Worm (Caenorhabditis elegans): ENCODE data around the gene C06G4.4.

C06G4.4 gene

DNA sequence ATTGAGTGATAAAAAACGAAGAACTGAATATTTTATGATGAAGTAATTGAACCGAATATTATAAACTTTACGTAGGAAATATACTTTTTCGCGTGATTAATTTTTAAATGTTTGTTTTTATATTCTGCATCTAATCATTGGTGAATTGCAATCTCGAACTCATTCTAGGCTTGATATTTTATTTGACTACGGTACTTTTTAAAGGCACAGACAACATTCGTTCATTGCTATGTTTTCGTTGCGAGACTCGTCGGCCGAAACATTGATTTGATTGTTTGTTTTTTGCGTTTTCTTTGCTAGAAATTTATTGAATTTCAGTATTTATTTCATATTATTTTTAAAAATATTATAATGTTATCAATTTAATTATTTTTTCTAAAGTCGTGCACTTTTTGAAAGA is at the start of gene C06G4.4:
Gene C06G4.4 (minus strand): TSS at position 36 of the 400 bp plus-strand sequence.
- TF ChIP-seq ztf-23 (GFP tag; IDR thresholded peaks at IDR 0.05) (no peak), tab-1 (GFP tag; IDR thresholded peaks at IDR 0.05) (no peak), klf-2 (GFP tag; conservative IDR thresholded peaks at IDR 0.05) (no peak), ztf-29 (GFP tag; IDR thresholded peaks at IDR 0.05) (no peak), med-1 (GFP tag; optimal IDR thresholded peaks at IDR 0.05; ENCODE audit: insufficient read depth) (no peak), ref-1 (GFP tag; conservative IDR thresholded peaks at IDR 0.05) (no peak), flt-1 (GFP tag; IDR thresholded peaks at IDR 0.05) (no peak), cog-1 (tag; optimal IDR thresholded peaks at IDR 0.05) (no peak), T22C8.4 (GFP tag; IDR thresholded peaks at IDR 0.05) (no peak)

DNA sequence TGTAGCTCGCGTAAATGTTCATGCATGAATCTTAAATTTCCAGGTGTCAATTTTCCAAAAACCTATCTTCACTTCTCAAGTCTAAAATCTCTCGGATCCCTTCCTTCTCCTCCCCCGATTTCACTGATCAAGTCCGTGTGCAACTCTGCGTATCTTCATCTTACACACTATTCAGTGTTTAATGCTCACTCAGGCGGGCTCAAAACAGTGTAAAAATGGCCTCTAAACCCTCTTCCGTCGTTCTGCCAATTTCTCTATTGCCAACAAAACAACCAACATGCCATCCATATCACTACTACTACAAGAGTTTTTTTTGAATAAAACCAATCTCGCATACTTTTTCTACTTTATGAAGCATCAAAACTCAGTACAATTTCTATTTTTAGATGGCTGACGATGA is 44.5 kb upstream of the C06G4.4 start, which contains the start of gene F44B9.2:
Gene F44B9.2 (plus strand): TSS at position 387 of the 400 bp plus-strand sequence.
- TF ChIP-seq ref-1 (GFP tag; conservative IDR thresholded peaks at IDR 0.05) (no peak), ztf-29 (GFP tag; IDR thresholded peaks at IDR 0.05) (no peak), flt-1 (GFP tag; IDR thresholded peaks at IDR 0.05) (no peak), tab-1 (GFP tag; IDR thresholded peaks at IDR 0.05) (no peak), cog-1 (tag; optimal IDR thresholded peaks at IDR 0.05) (no peak), ztf-23 (GFP tag; IDR thresholded peaks at IDR 0.05) (no peak), klf-2 (GFP tag; conservative IDR thresholded peaks at IDR 0.05) (no peak), T22C8.4 (GFP tag; IDR thresholded peaks at IDR 0.05) (no peak), med-1 (GFP tag; optimal IDR thresholded peaks at IDR 0.05; ENCODE audit: insufficient read depth) (no peak)

DNA sequence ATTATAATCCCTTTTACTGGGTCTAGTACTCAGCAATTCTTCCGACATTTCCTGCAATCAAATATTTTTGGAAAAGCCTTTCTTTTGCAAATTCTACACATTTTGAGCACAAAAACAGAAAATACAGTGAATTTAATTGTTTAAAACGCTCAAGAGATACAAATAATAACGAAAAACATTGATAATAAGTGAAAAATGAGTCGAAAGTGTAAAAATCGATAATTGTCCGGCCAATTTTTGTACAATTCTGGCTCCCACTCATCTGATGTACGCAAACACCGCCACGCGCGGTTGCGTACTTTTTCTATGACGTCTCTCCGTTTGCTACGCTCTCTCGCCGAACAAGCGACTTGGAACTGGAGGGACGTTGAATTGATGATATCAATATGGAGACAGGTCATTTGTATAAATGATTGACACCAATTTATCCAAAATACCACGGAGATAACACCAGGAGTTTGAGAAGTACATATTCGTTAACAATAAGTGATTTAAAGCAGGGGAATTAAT is 43.3 kb upstream of the C06G4.4 start, which contains the start of gene lin-36:
Gene lin-36 (minus strand): TSS at position 51 of the 510 bp plus-strand sequence.
- TF ChIP-seq cog-1 (tag; optimal IDR thresholded peaks at IDR 0.05) (peak; percentile 84), ref-1 (GFP tag; conservative IDR thresholded peaks at IDR 0.05) (no peak), ztf-23 (GFP tag; IDR thresholded peaks at IDR 0.05) (peak; percentile 53; the same call in 1 of the 2 replicates), flt-1 (GFP tag; IDR thresholded peaks at IDR 0.05) (peak; percentile 48; the same call in 1 of the 2 replicates), T22C8.4 (GFP tag; IDR thresholded peaks at IDR 0.05) (peak; percentile 90), tab-1 (GFP tag; IDR thresholded peaks at IDR 0.05) (no peak), ztf-29 (GFP tag; IDR thresholded peaks at IDR 0.05) (no peak), klf-2 (GFP tag; conservative IDR thresholded peaks at IDR 0.05) (no peak), med-1 (GFP tag; optimal IDR thresholded peaks at IDR 0.05; ENCODE audit: insufficient read depth) (no peak)

DNA sequence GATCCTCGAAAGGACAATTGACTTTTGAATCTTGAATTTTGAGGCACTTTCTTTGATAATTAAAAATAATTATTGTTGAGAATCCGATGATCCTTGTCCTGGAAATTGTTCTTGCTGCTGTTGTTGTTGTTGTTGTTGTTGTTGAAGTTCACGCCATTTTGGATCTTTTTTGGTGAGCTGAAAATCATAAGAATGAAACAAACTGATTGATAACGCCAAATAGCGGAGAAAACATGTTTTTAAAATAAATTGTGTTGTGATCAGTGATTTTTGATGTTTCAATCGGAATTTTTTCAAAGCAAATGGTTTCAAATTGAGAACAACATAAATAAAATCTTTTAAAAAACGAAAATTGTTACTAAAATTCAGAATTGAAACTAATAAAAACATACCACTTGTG is 39.4 kb upstream of the C06G4.4 start:
- TF ChIP-seq tab-1 (GFP tag; IDR thresholded peaks at IDR 0.05) (no peak), klf-2 (GFP tag; conservative IDR thresholded peaks at IDR 0.05) (no peak), med-1 (GFP tag; optimal IDR thresholded peaks at IDR 0.05; ENCODE audit: insufficient read depth) (no peak), flt-1 (GFP tag; IDR thresholded peaks at IDR 0.05) (no peak), T22C8.4 (GFP tag; IDR thresholded peaks at IDR 0.05) (no peak), ztf-23 (GFP tag; IDR thresholded peaks at IDR 0.05) (no peak), ref-1 (GFP tag; conservative IDR thresholded peaks at IDR 0.05) (no peak), cog-1 (tag; optimal IDR thresholded peaks at IDR 0.05) (no peak), ztf-29 (GFP tag; IDR thresholded peaks at IDR 0.05) (no peak)

DNA sequence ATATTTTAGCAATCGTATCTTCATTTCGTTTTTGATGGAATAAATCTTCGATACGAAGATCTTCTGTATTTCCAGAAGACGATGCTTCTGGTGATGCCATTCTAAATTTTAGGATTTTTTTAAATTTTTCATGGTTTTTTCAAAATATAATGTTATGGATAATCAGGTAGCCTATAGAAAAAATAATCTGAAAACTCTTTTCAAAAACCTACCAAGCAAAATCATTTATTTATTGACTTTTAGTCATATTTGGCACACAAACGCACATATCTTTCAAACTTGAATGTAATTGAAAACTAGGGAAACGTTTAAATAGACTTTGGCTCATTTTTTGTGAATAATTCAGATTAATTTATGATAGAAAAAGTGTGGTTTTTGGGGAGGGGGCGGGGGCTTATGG is 38.8 kb upstream of the C06G4.4 start, which contains the start of gene F44B9.5:
Gene F44B9.5 (minus strand): TSS at position 101 of the 400 bp plus-strand sequence.
- TF ChIP-seq ref-1 (GFP tag; conservative IDR thresholded peaks at IDR 0.05) = no peak
- TF ChIP-seq ztf-23 (GFP tag; IDR thresholded peaks at IDR 0.05) = no peak
- TF ChIP-seq cog-1 (tag; optimal IDR thresholded peaks at IDR 0.05) = no peak
- TF ChIP-seq klf-2 (GFP tag; conservative IDR thresholded peaks at IDR 0.05) = no peak
- no peak for TF ChIP-seq ztf-29 (GFP tag; IDR thresholded peaks at IDR 0.05)
- no peak for TF ChIP-seq tab-1 (GFP tag; IDR thresholded peaks at IDR 0.05)
- TF ChIP-seq T22C8.4 (GFP tag; IDR thresholded peaks at IDR 0.05) = no peak
- no peak for TF ChIP-seq med-1 (GFP tag; optimal IDR thresholded peaks at IDR 0.05; ENCODE audit: insufficient read depth)
- no peak for TF ChIP-seq flt-1 (GFP tag; IDR thresholded peaks at IDR 0.05)

DNA sequence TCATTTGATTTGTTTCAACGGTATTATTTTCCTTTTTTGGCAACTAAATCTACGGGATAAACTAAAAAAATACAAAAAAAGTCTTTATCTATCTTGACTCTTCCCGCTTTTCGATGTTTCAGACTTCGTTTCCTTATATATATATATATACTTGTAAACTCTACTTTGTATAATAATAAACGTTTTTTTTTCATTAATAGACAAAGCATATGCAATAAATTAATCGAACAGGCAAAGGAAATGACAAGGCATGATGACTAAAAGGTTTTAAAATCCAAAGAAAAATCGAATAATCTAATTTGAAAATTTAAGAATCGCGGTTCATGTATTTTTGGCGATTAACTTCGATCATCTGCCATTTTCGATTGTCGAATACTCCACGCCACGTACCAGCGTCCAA is 36.0 kb upstream of the C06G4.4 start:
- TF ChIP-seq klf-2 (GFP tag; conservative IDR thresholded peaks at IDR 0.05) (no peak), flt-1 (GFP tag; IDR thresholded peaks at IDR 0.05) (no peak), med-1 (GFP tag; optimal IDR thresholded peaks at IDR 0.05; ENCODE audit: insufficient read depth) (no peak), ztf-29 (GFP tag; IDR thresholded peaks at IDR 0.05) (no peak), ref-1 (GFP tag; conservative IDR thresholded peaks at IDR 0.05) (no peak), tab-1 (GFP tag; IDR thresholded peaks at IDR 0.05) (no peak), cog-1 (tag; optimal IDR thresholded peaks at IDR 0.05) (no peak), T22C8.4 (GFP tag; IDR thresholded peaks at IDR 0.05) (no peak), ztf-23 (GFP tag; IDR thresholded peaks at IDR 0.05) (no peak)

DNA sequence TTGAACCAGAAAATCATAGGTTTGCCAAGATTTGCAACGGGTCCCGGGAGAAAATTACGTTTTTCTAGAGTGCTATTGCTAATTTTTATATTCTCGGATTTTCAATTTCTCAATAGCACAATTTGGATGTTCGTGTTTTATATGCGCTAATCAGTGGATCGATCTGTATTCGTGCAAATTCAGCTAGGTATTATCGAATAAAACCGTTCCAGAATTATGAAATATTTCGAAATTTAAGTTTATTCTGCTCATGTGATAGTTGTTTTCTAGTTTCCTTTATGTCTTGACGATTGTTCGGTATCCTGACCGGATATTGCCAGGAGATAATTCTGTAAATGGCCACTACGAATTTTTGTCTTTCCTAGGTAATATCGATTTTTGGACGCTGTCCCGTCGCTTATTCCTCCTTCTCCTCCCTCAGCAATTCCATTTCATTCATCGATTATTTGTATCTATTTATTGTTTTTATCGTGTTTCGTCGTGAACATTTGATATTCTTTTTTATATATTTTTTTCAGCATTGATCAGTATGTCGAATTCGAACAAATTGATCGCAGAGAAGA is 32.7 kb upstream of the C06G4.4 start, which contains the start of gene cit-1.2:
Gene cit-1.2 (plus strand): TSS at position 513 of the 563 bp plus-strand sequence.
- no peak for TF ChIP-seq med-1 (GFP tag; optimal IDR thresholded peaks at IDR 0.05; ENCODE audit: insufficient read depth)
- no peak for TF ChIP-seq ztf-23 (GFP tag; IDR thresholded peaks at IDR 0.05)
- TF ChIP-seq flt-1 (GFP tag; IDR thresholded peaks at IDR 0.05) = no peak
- no peak for TF ChIP-seq T22C8.4 (GFP tag; IDR thresholded peaks at IDR 0.05)
- no peak for TF ChIP-seq cog-1 (tag; optimal IDR thresholded peaks at IDR 0.05)
- TF ChIP-seq tab-1 (GFP tag; IDR thresholded peaks at IDR 0.05) = no peak

DNA sequence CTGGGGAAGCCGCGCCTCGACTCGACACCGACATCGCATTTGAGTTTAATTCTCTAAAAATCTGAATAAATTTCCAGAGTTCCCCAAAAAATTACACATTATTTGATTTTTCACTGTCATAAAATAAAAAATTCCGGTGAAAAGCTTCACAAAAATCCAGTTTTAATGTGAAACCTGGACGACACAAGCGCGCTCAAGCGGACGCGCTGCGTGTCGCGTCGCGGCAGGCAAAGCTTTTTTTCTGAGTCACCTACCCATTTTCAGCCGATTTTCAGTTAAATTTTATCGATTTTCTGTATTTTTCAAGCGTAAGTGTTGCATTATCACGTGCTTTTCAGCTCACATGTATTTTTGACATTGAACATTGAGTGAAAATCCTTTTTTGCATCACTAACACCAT is 32.2 kb upstream of the C06G4.4 start, which contains the start of gene cit-1.1:
Gene cit-1.1 (minus strand): TSS at position 53 of the 400 bp plus-strand sequence.
- TF ChIP-seq flt-1 (GFP tag; IDR thresholded peaks at IDR 0.05) (no peak), tab-1 (GFP tag; IDR thresholded peaks at IDR 0.05) (no peak), ref-1 (GFP tag; conservative IDR thresholded peaks at IDR 0.05) (no peak), T22C8.4 (GFP tag; IDR thresholded peaks at IDR 0.05) (no peak), med-1 (GFP tag; optimal IDR thresholded peaks at IDR 0.05; ENCODE audit: insufficient read depth) (no peak), klf-2 (GFP tag; conservative IDR thresholded peaks at IDR 0.05) (no peak), cog-1 (tag; optimal IDR thresholded peaks at IDR 0.05) (no peak), ztf-29 (GFP tag; IDR thresholded peaks at IDR 0.05) (no peak), ztf-23 (GFP tag; IDR thresholded peaks at IDR 0.05) (no peak)

DNA sequence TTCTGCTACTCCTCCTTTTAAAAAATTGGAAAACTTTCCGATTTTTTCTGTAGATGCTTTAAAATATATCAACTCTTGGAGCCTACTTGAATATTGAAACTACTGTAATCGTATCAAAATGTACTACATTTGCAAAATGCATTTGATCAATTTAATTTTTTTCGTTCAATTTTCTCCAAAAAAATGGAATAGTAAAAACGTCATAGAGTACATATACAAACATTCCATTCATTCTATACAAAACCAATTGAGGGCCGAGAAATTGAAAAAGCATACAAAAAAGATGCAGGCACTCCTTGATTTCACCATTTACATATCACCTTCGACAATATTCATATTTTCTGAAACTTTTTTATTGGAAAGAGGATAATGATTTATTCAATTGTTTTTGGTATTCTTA is 26.5 kb upstream of the C06G4.4 start, which contains the start of gene C06G4.6:
Gene C06G4.6 (plus strand): TSS at position 301 of the 400 bp plus-strand sequence.
- TF ChIP-seq ztf-29 (GFP tag; IDR thresholded peaks at IDR 0.05) = no peak
- TF ChIP-seq ref-1 (GFP tag; conservative IDR thresholded peaks at IDR 0.05) = no peak
- no peak for TF ChIP-seq med-1 (GFP tag; optimal IDR thresholded peaks at IDR 0.05; ENCODE audit: insufficient read depth)
- TF ChIP-seq flt-1 (GFP tag; IDR thresholded peaks at IDR 0.05) = no peak
- no peak for TF ChIP-seq T22C8.4 (GFP tag; IDR thresholded peaks at IDR 0.05)
- TF ChIP-seq klf-2 (GFP tag; conservative IDR thresholded peaks at IDR 0.05) = no peak
- no peak for TF ChIP-seq ztf-23 (GFP tag; IDR thresholded peaks at IDR 0.05)
- TF ChIP-seq cog-1 (tag; optimal IDR thresholded peaks at IDR 0.05) = no peak
- TF ChIP-seq tab-1 (GFP tag; IDR thresholded peaks at IDR 0.05) = no peak

Data from whole organism, midembryonic.